Fruit fly (Drosophila melanogaster): Measurements from ENCODE around the gene Tspo.
A peak's percentile ranks its signal among the peaks of the same experiment; 100 is the strongest.

The Tspo gene

DNA sequence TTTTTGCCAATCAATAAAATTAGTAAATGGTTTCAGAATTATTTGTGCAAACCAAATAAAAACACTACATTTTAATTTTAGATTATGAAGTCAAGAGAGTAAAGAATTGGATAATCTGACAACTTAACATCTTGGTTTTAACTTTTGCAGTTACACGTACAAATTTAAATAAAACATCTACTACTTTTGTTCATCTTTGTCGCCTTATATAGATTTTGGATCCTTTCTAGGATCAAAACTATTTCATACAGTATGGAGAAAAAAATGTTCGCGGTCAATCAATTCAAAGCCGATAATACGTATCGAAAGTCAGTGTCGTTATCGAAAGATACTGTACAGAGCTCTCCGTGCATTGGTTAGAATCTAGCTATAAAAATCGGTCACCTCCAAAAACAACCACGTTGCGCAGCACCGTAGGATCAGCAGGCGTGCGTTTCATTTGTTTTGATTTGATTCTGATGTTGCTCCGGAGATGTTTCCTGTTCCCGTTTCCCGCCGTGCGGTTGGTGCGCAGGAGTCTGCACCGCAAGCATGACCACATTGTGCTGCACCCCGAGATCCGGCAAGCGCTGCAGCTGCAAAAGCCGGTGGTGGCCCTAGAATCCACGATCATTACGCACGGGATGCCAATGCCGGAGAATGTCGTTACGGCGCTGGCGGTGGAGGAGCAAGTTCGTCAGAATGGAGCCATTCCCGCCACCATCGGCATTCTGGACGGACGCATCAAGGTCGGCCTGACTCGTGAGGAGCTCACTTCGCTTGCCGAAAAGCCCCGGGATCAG lies 4.5 kb downstream of the Tspo start, which contains the start of the genes uncNacbeta and CG2794 (continued):
- TF ChIP-seq CG7372 (GFP tag; IDR thresholded peaks at IDR 0.05) = no peak
- TF ChIP-seq row (GFP tag; IDR thresholded peaks at IDR 0.05) = peak; percentile 62; the same call in 2 of the 3 replicates
- peak; percentile 73 for TF ChIP-seq Dll (GFP tag; IDR thresholded peaks at IDR 0.05; ENCODE audit: partially characterized antibody)
- TF ChIP-seq CG7928 (GFP tag; optimal IDR thresholded peaks at IDR 0.05) = peak; percentile 64
- no peak for TF ChIP-seq lov (optimal IDR thresholded peaks at IDR 0.05)
- 0 out of 3 replicates have a peak, but pooled peaks have one; percentile 18 for TF ChIP-seq lov (GFP tag; IDR thresholded peaks at IDR 0.05)

DNA sequence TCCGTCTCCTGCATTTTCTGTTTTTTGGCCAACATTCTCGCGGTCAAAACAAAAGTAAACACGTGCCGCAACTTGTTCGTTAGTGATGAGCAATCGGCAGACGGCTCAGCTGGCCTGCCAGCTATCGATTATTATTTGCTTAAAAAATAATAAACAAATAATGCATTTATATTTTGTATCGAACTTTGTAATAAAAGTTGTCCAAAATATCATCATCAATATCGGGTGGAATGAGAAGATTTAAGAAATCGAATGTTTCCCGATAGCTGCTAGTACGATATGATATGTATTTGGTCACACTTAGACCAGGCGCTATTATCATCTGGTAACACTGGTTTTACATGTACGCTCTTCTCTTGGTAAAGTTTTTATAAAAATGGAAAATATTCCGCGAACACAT lies 8.6 kb downstream of the Tspo start, which contains the start of the genes Nle and Sf3b1:
Gene Nle, minus strand, starts transcription at position 92 of the 400 bp plus-strand sequence.
Gene Sf3b1, plus strand, starts transcription at position 311 of the 400 bp plus-strand sequence.
- TF ChIP-seq CG11696 (GFP tag; IDR thresholded peaks at IDR 0.05) (no peak), CG10321 (GFP tag; IDR thresholded peaks at IDR 0.05) (no peak), ac (GFP tag; optimal IDR thresholded peaks at IDR 0.05) (no peak), Max (GFP tag; optimal IDR thresholded peaks at IDR 0.05) (peak; percentile 89), eyg (GFP tag; optimal IDR thresholded peaks at IDR 0.05) (no peak), hth (optimal IDR thresholded peaks at IDR 0.05) (no peak), CG16779 (GFP tag; IDR thresholded peaks at IDR 0.05) (no peak), mam (GFP tag; optimal IDR thresholded peaks at IDR 0.05) (peak; percentile 57), zen2 (GFP tag; IDR thresholded peaks at IDR 0.05; ENCODE audit: partially characterized antibody) (peak; percentile 72; the same call in 1 of the 3 replicates), Chrac-16 (GFP tag; optimal IDR thresholded peaks at IDR 0.05) (peak; percentile 66), kay (GFP tag; optimal IDR thresholded peaks at IDR 0.05) (no peak), so (GFP tag; IDR thresholded peaks at IDR 0.05) (no peak), bowl (GFP tag; IDR thresholded peaks at IDR 0.05) (no peak), ase (GFP tag; IDR thresholded peaks at IDR 0.05) (no peak), Dref (GFP tag; IDR thresholded peaks at IDR 0.05) (peak; percentile 67), peb (GFP tag; IDR thresholded peaks at IDR 0.05) (0 out of 2 replicates have a peak, but pooled peaks have one; percentile 8), sim (GFP tag; IDR thresholded peaks at IDR 0.05) (no peak), vnd (GFP tag; IDR thresholded peaks at IDR 0.05; ENCODE audit: partially characterized antibody) (peak; percentile 95), CG17359 (tag; optimal IDR thresholded peaks at IDR 0.05) (peak; percentile 39), CG30431 (GFP tag; optimal IDR thresholded peaks at IDR 0.05) (no peak), Oli (tag; optimal IDR thresholded peaks at IDR 0.05) (no peak), inv (GFP tag; IDR thresholded peaks at IDR 0.05; ENCODE audit: partially characterized antibody) (peak; percentile 95), jigr1 (GFP tag; IDR thresholded peaks at IDR 0.05) (no peak), stc (GFP tag; IDR thresholded peaks at IDR 0.05) (no peak), Optix (GFP tag; IDR thresholded peaks at IDR 0.05) (no peak), CG12659 (GFP tag; optimal IDR thresholded peaks at IDR 0.05) (peak; percentile 53), CG17186 (GFP tag; optimal IDR thresholded peaks at IDR 0.05) (peak; percentile 54), Ptx1 (GFP tag; IDR thresholded peaks at IDR 0.05) (0 out of 2 replicates have a peak, but pooled peaks have one; percentile 19), CoRest (tag; optimal IDR thresholded peaks at IDR 0.05) (peak; percentile 60), zen (tag; optimal IDR thresholded peaks at IDR 0.05) (peak; percentile 48), CG9876 (GFP tag; optimal IDR thresholded peaks at IDR 0.05) (no peak), CG2875 (GFP tag; optimal IDR thresholded peaks at IDR 0.05) (no peak), disco-r (GFP tag; optimal IDR thresholded peaks at IDR 0.05) (no peak), Drgx (GFP tag; IDR thresholded peaks at IDR 0.05) (no peak), BtbVII (GFP tag; optimal IDR thresholded peaks at IDR 0.05) (no peak), CG12769 (tag; optimal IDR thresholded peaks at IDR 0.05) (no peak), oc (tag; optimal IDR thresholded peaks at IDR 0.05) (no peak), scrt (GFP tag; optimal IDR thresholded peaks at IDR 0.05) (no peak), ro (GFP tag; IDR thresholded peaks at IDR 0.05) (no peak), CG2129 (GFP tag; IDR thresholded peaks at IDR 0.05; ENCODE audit: partially characterized antibody) (peak; percentile 93), CG8924 (tag; optimal IDR thresholded peaks at IDR 0.05) (peak; percentile 52), mld (GFP tag; IDR thresholded peaks at IDR 0.05; ENCODE audit: partially characterized antibody) (peak; percentile 81; the same call in 2 of the 3 replicates)
